Worm (Caenorhabditis elegans): ENCODE results near the gene srx-47.

Gene srx-47

DNA sequence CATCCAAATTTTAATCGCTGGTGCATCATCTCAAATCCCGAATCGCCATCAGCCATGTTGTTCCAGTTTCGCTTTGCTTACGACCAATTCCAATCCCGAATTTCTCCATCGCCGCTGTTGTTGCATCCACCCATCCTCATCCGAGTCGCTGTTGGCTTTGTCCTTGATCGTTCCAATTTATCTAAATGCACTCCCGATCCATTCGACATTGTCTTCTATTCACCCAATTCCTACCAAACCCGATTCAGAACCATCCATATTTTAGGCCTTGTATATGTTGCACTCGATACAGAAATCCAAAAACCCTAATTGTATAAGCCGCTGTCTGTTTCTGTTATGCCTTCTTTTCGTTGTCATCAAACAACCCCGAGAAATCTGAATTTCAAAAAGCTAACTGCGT, 9.5 kb upstream of the srx-47 start (continued):
- TF ChIP-seq snpc-4 (GFP tag; optimal IDR thresholded peaks at IDR 0.05) (no peak), snpc-4 (tag; optimal IDR thresholded peaks at IDR 0.05) (no peak), zim-3 (tag; optimal IDR thresholded peaks at IDR 0.05) (no peak), repo-1 (tag; optimal IDR thresholded peaks at IDR 0.05) (peak; percentile 75), Y56A3A.18 (GFP tag; IDR thresholded peaks at IDR 0.05) (peak; percentile 94), F49E8.2 (tag; optimal IDR thresholded peaks at IDR 0.05; ENCODE audit: insufficient read depth) (peak; percentile 37), attf-5 (GFP tag; optimal IDR thresholded peaks at IDR 0.05) (no peak), lin-35 (GFP tag; optimal IDR thresholded peaks at IDR 0.05) (peak in 1 of 3 experiments; percentile 49), F37B4.10 (GFP tag; IDR thresholded peaks at IDR 0.05) (peak; percentile 94), lin-26 (GFP tag; IDR thresholded peaks at IDR 0.05) (peak; percentile 45), ztf-28 (GFP tag; IDR thresholded peaks at IDR 0.05) (peak; percentile 28; the same call in 1 of the 2 replicates), zfh-2 (GFP tag; conservative IDR thresholded peaks at IDR 0.05) (0 out of 2 replicates have a peak, but pooled peaks have one; percentile 4), B0035.1 (tag; optimal IDR thresholded peaks at IDR 0.05) (no peak), ets-4 (GFP tag; optimal IDR thresholded peaks at IDR 0.05) (no peak), ceh-91 (GFP tag; IDR thresholded peaks at IDR 0.05) (peak; percentile 59; the same call in 1 of the 2 replicates), rcor-1 (GFP tag; IDR thresholded peaks at IDR 0.05) (no peak; the same call in 1 of the 2 replicates), Y79H2A.3 (GFP tag; conservative IDR thresholded peaks at IDR 0.05) (peak; percentile 92), snpc-1.1 (tag; optimal IDR thresholded peaks at IDR 0.05; ENCODE audit: insufficient read depth) (no peak), egl-44 (GFP tag; IDR thresholded peaks at IDR 0.05) (peak; percentile 72; the same call in 1 of the 2 replicates), ztf-18 (tag; optimal IDR thresholded peaks at IDR 0.05) (no peak), hmg-20 (GFP tag; IDR thresholded peaks at IDR 0.05) (0 out of 2 replicates have a peak, but pooled peaks have one; percentile 54), madf-6 (GFP tag; IDR thresholded peaks at IDR 0.05) (peak; percentile 61), K11D2.4 (GFP tag; IDR thresholded peaks at IDR 0.05) (peak; percentile 87), B0019.2 (GFP tag; conservative IDR thresholded peaks at IDR 0.05) (peak; percentile 32; the same call in 1 of the 2 replicates), nhr-80 (tag; optimal IDR thresholded peaks at IDR 0.05) (no peak), mes-4 (tag; optimal IDR thresholded peaks at IDR 0.05) (no peak), ceh-79 (tag; optimal IDR thresholded peaks at IDR 0.05) (peak; percentile 52), C17E4.6 (GFP tag; IDR thresholded peaks at IDR 0.05) (peak; percentile 54; the same call in 1 of the 2 replicates), ceh-100 (GFP tag; IDR thresholded peaks at IDR 0.05) (peak; percentile 72)

DNA sequence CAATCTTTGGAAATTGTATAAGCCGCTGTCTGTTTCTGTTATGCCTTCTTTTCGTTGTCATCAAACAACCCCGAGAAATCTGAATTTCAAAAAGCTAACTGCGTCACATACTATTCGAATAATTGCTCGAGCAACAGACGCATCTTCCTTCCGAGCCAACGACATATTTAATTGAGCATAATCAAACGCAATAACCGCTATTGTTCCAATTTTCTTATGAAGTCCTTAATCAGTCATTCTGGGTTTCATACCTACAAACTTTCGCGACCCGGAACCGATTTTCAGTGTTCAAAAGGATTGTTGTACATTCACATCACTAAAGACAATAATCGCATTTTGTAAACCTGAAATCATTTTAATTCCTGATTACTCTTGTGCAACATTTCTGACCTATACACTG, 8.0 kb upstream of the srx-47 start:
- TF ChIP-seq hmg-20 (GFP tag; IDR thresholded peaks at IDR 0.05) (peak; percentile 55; the same call in 1 of the 2 replicates), lir-1 (GFP tag; conservative IDR thresholded peaks at IDR 0.05) (0 out of 2 replicates have a peak, but pooled peaks have one; percentile 39), ztf-25 (GFP tag; IDR thresholded peaks at IDR 0.05) (0 out of 2 replicates have a peak, but pooled peaks have one; percentile 57), Y95B8A.8 (GFP tag; IDR thresholded peaks at IDR 0.05) (peak; percentile 96), F33H1.4 (GFP tag; IDR thresholded peaks at IDR 0.05) (peak; percentile 16; the same call in 1 of the 2 replicates), nfyb-1 (GFP tag; IDR thresholded peaks at IDR 0.05) (peak; percentile 90), hsf-1 (GFP tag; IDR thresholded peaks at IDR 0.05) (peak; percentile 73; the same call in 1 of the 2 replicates), K11D2.4 (GFP tag; IDR thresholded peaks at IDR 0.05) (peak; percentile 91), cebp-2 (GFP tag; IDR thresholded peaks at IDR 0.05) (peak; percentile 92), egl-44 (GFP tag; IDR thresholded peaks at IDR 0.05) (peak; percentile 68), nhr-120 (GFP tag; IDR thresholded peaks at IDR 0.05) (peak; percentile 89; the same call in 1 of the 2 replicates), D2030.7 (GFP tag; IDR thresholded peaks at IDR 0.05) (peak; percentile 47; the same call in 1 of the 2 replicates), C06A6.2 (GFP tag; conservative IDR thresholded peaks at IDR 0.05) (peak; percentile 90), aptf-2 (GFP tag; conservative IDR thresholded peaks at IDR 0.05) (0 out of 2 replicates have a peak, but pooled peaks have one; percentile 12), Y53F4B.3 (GFP tag; IDR thresholded peaks at IDR 0.05) (peak; percentile 82), ekl-4 (GFP tag; IDR thresholded peaks at IDR 0.05) (peak; percentile 82), ceh-58 (GFP tag; IDR thresholded peaks at IDR 0.05) (peak; percentile 87; the same call in 1 of the 2 replicates), Y53G8AR.9 (GFP tag; conservative IDR thresholded peaks at IDR 0.05) (peak; percentile 98), bed-1 (GFP tag; IDR thresholded peaks at IDR 0.05) (0 out of 2 replicates have a peak, but pooled peaks have one; percentile 83), F37B4.10 (GFP tag; IDR thresholded peaks at IDR 0.05) (0 out of 2 replicates have a peak, but pooled peaks have one; percentile 44), attf-3 (GFP tag; conservative IDR thresholded peaks at IDR 0.05) (peak; percentile 62; the same call in 1 of the 2 replicates), lin-26 (GFP tag; IDR thresholded peaks at IDR 0.05) (peak; percentile 75; the same call in 1 of the 2 replicates), rcor-1 (GFP tag; IDR thresholded peaks at IDR 0.05) (peak; percentile 45; the same call in 1 of the 2 replicates), Y56A3A.18 (GFP tag; IDR thresholded peaks at IDR 0.05) (peak; percentile 93), B0019.2 (GFP tag; conservative IDR thresholded peaks at IDR 0.05) (peak; percentile 59)

Data from whole organism, young adult.